Fruit fly (Drosophila melanogaster) whole organism, wandering third instar larva: ENCODE measurements around the gene CG43759.

Experiments used
- Abd-B ChIP-seq: fragments of >200 bp; optimal IDR thresholded peaks from 2 replicates; lab custom pipeline; 2017; ENCODE audit warnings: missing biosample characterization, missing genetic modification characterization
- CG32264 ChIP-seq: fragments of 200-800 bp; sonication (Bioruptor generic); optimal IDR thresholded peaks from 2 replicates; lab custom pipeline; 2016; ENCODE audit warnings: missing biosample characterization, missing genetic modification characterization
- CG9705 ChIP-seq: fragments of 200-800 bp; sonication (Bioruptor generic); optimal IDR thresholded peaks from 2 replicates; lab custom pipeline; 2018; ENCODE audit warnings: missing biosample characterization, mild to moderate bottlenecking, missing genetic modification characterization
- CrebA ChIP-seq: fragments of 200-800 bp; sonication (Bioruptor generic); optimal IDR thresholded peaks from 2 replicates; lab custom pipeline; 2016; ENCODE audit warnings: missing biosample characterization, mild to moderate bottlenecking, missing genetic modification characterization, borderline replicate concordance
- Dfd ChIP-seq: fragments of >200 bp; optimal IDR thresholded peaks from 2 replicates; lab custom pipeline; 2017; ENCODE audit warnings: missing biosample characterization, missing genetic modification characterization
- Dif ChIP-seq: fragments of 200-275, 200-300 bp; sonication (Bioruptor generic); optimal IDR thresholded peaks from 2 replicates; lab custom pipeline; 2018; ENCODE audit warnings: missing biosample characterization, missing genetic modification characterization; ENCODE audit not compliant: partially characterized antibody
- GATAd ChIP-seq: sonication (Bioruptor generic); optimal IDR thresholded peaks from 2 replicates; lab custom pipeline; 2016; ENCODE audit warnings: missing biosample characterization, missing genetic modification characterization
- HLH106 ChIP-seq: fragments of 200-800 bp; optimal IDR thresholded peaks from 3 replicates; lab custom pipeline; 2019; ENCODE audit warnings: missing biosample characterization, mild to moderate bottlenecking, missing genetic modification characterization, moderate library complexity
- Hnf4 ChIP-seq: fragments of 200-800 bp; sonication (Bioruptor generic); optimal IDR thresholded peaks from 2 replicates; lab custom pipeline; 2016; ENCODE audit warnings: missing biosample characterization, mild to moderate bottlenecking, missing genetic modification characterization
- Hr78 ChIP-seq: fragments of >200 bp; optimal IDR thresholded peaks from 2 replicates; lab custom pipeline; 2017; ENCODE audit warnings: missing biosample characterization, missing genetic modification characterization
- Hr83 ChIP-seq: fragments of 200-300 bp; sonication (Bioruptor generic); optimal IDR thresholded peaks from 2 replicates; lab custom pipeline; 2016; ENCODE audit warnings: missing biosample characterization, mild to moderate bottlenecking, missing genetic modification characterization, moderate library complexity; ENCODE audit not compliant: poor library complexity, severe bottlenecking
- Jra ChIP-seq: sonication (Bioruptor generic); optimal IDR thresholded peaks from 2 replicates; lab custom pipeline; 2016; ENCODE audit warnings: missing biosample characterization, missing genetic modification characterization
- Mio ChIP-seq: sonication (Bioruptor generic); optimal IDR thresholded peaks from 2 replicates; lab custom pipeline; 2016; ENCODE audit warnings: missing biosample characterization, missing genetic modification characterization
- Myc ChIP-seq: fragments of >200 bp; optimal IDR thresholded peaks from 2 replicates; lab custom pipeline; 2017
- N ChIP-seq: fragments of >200 bp; optimal IDR thresholded peaks from 2 replicates; lab custom pipeline; 2018; ENCODE audit warnings: missing biosample characterization, missing external identifiers, missing genetic modification characterization
- OdsH ChIP-seq: fragments of 200-800 bp; sonication (Bioruptor generic); optimal IDR thresholded peaks from 2 replicates; lab custom pipeline; 2016; ENCODE audit warnings: missing biosample characterization, mild to moderate bottlenecking, missing genetic modification characterization
- Rel ChIP-seq, 2 experiments: fragments of 200-800 bp; sonication (Bioruptor generic) in 1 of 2; optimal IDR thresholded peaks; 2 replicates in 1 of 2; 3 replicates in 1 of 2; lab custom pipeline; 2016 to 2019; ENCODE audit warnings: mild to moderate bottlenecking in 2 of 2, missing biosample characterization in 2 of 2, missing genetic modification characterization in 2 of 2, moderate library complexity in 1 of 2
- Sp1 ChIP-seq: fragments of 200-800 bp; sonication (Bioruptor generic); optimal IDR thresholded peaks from 3 replicates; lab custom pipeline; 2019; ENCODE audit warnings: missing biosample characterization, mild to moderate bottlenecking, missing genetic modification characterization, moderate library complexity
- br ChIP-seq: fragments of 200-800 bp; sonication (Bioruptor generic); optimal IDR thresholded peaks from 2 replicates; lab custom pipeline; 2016; ENCODE audit warnings: missing biosample characterization, missing genetic modification characterization
- brk ChIP-seq: fragments of 200-800 bp; sonication (Bioruptor generic); optimal IDR thresholded peaks from 2 replicates; lab custom pipeline; 2016; ENCODE audit warnings: missing biosample characterization, mild to moderate bottlenecking, missing genetic modification characterization
- dl ChIP-seq, 2 experiments: fragments of 175-275, 200-275 bp in 1 of 2; fragments of 200-275 bp in 1 of 2; sonication (Bioruptor generic); optimal IDR thresholded peaks; lab custom pipeline; 2018; ENCODE audit warnings: mild to moderate bottlenecking in 2 of 2, missing biosample characterization in 2 of 2, missing genetic modification characterization in 2 of 2, moderate library complexity in 2 of 2; ENCODE audit not compliant: partially characterized antibody in 2 of 2, insufficient read depth in 1 of 2
- dmrt93B ChIP-seq: fragments of 200-800 bp; sonication (Bioruptor generic); optimal IDR thresholded peaks from 2 replicates; lab custom pipeline; 2018; ENCODE audit warnings: missing biosample characterization, mild to moderate bottlenecking, missing genetic modification characterization
- dsf ChIP-seq: sonication (Bioruptor generic); optimal IDR thresholded peaks from 2 replicates; lab custom pipeline; 2016; ENCODE audit warnings: missing biosample characterization, missing genetic modification characterization, borderline replicate concordance
- ey ChIP-seq: fragments of 200-800 bp; sonication (Bioruptor generic); optimal IDR thresholded peaks from 2 replicates; lab custom pipeline; 2016; ENCODE audit warnings: missing biosample characterization, missing genetic modification characterization
- foxo ChIP-seq, 2 experiments: fragments of 200-800 bp; sonication (Bioruptor generic); optimal IDR thresholded peaks; 2 replicates in 1 of 2; 3 replicates in 1 of 2; lab custom pipeline; 2016 to 2017; ENCODE audit warnings: missing biosample characterization in 2 of 2, missing genetic modification characterization in 2 of 2
- fru ChIP-seq: fragments of 200-800 bp; sonication (Bioruptor generic); optimal IDR thresholded peaks from 3 replicates; lab custom pipeline; 2016; ENCODE audit warnings: missing biosample characterization, mild to moderate bottlenecking, missing genetic modification characterization
- h ChIP-seq: fragments of 200-800 bp; sonication (Bioruptor generic); optimal IDR thresholded peaks from 3 replicates; lab custom pipeline; 2016; ENCODE audit warnings: missing biosample characterization, mild to moderate bottlenecking, missing genetic modification characterization
- jim ChIP-seq: fragments of 175-275, 200-325 bp; sonication (Bioruptor generic); optimal IDR thresholded peaks from 2 replicates; lab custom pipeline; 2016; ENCODE audit warnings: missing biosample characterization, mild to moderate bottlenecking, missing genetic modification characterization
- lola ChIP-seq: fragments of >200 bp; optimal IDR thresholded peaks from 2 replicates; lab custom pipeline; 2017; ENCODE audit warnings: missing biosample characterization, missing genetic modification characterization
- psq ChIP-seq: fragments of 200-800 bp; sonication (Bioruptor generic); optimal IDR thresholded peaks from 3 replicates; lab custom pipeline; 2017; ENCODE audit warnings: missing biosample characterization, mild to moderate bottlenecking, missing genetic modification characterization, moderate library complexity
- rgr ChIP-seq: fragments of 200-800 bp; sonication (Bioruptor generic); optimal IDR thresholded peaks from 3 replicates; lab custom pipeline; 2016; ENCODE audit warnings: missing biosample characterization, mild to moderate bottlenecking, missing genetic modification characterization
- sage ChIP-seq: fragments of 200-800 bp; sonication (Bioruptor generic); optimal IDR thresholded peaks from 2 replicates; lab custom pipeline; 2016; ENCODE audit warnings: missing biosample characterization, mild to moderate bottlenecking, missing genetic modification characterization
- tai ChIP-seq: sonication (Bioruptor generic); optimal IDR thresholded peaks from 2 replicates; lab custom pipeline; 2016; ENCODE audit warnings: missing biosample characterization, missing genetic modification characterization
- usp ChIP-seq: fragments of >200 bp; optimal IDR thresholded peaks from 2 replicates; lab custom pipeline; 2017; ENCODE audit warnings: missing biosample characterization, missing genetic modification characterization
- woc ChIP-seq: sonication (Bioruptor generic); optimal IDR thresholded peaks from 2 replicates; lab custom pipeline; 2016; ENCODE audit warnings: missing biosample characterization, mild to moderate bottlenecking, missing genetic modification characterization

The CG43759 gene

dm6 chrX:18913359-18913758 is 16.8 kb upstream of the CG43759 start:
- TF ChIP-seq br, result no peak
- no peak for TF ChIP-seq dsf (GFP tag; lab: Kevin White, UChicago)
- TF ChIP-seq HLH106 (tag; lab: Kevin White, UChicago), result no peak
- TF ChIP-seq Dfd (GFP tag; lab: Kevin White, UChicago), result no peak
- TF ChIP-seq dmrt93B (GFP tag; lab: Kevin White, UChicago), result no peak
- TF ChIP-seq CG32264 (GFP tag; lab: Kevin White, UChicago), result no peak
- TF ChIP-seq CG9705 (GFP tag; lab: Kevin White, UChicago), result no peak
- TF ChIP-seq woc (GFP tag; lab: Kevin White, UChicago), result no peak
- no peak for TF ChIP-seq OdsH

dm6 chrX:18913764-18914163 is 16.4 kb upstream of the CG43759 start:
- TF ChIP-seq rgr (GFP tag; lab: Kevin White, UChicago) (no peak), Dfd (GFP tag; lab: Kevin White, UChicago) (peak; percentile 21), usp (no peak), Myc (lab: Kevin White, UChicago) (no peak), Rel (GFP tag; optimal IDR thresholded peaks at IDR 0.05; lab: Kevin White, UChicago) (no peak), Rel (tag; optimal IDR thresholded peaks at IDR 0.05; lab: Kevin White, UChicago) (peak; percentile 21), ey (GFP tag; lab: Kevin White, UChicago) (no peak), Mio (GFP tag; lab: Kevin White, UChicago) (no peak), N (no peak), sage (GFP tag; lab: Kevin White, UChicago) (no peak)

DNA sequence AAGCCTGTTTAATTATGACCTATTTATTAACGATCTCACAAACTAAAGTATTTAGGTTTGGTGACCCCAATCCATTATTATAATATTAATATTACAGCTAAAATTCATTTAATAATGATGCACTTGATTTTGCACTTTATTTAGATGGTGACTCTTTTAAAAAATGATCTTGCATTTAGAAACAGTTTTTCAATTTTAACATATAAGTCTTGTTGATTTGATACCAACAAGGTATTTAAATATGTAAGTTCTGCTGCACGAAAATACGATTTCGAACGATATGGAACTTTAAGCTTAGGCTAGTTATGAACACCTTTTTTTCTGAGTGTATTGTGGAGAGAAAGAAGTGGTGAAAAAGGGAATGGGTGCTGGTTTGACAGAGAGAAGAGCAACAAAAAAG is 16.0 kb upstream of the CG43759 start:
- TF ChIP-seq Sp1 (GFP tag; lab: Kevin White, UChicago), result peak; percentile 61
- peak; percentile 46 for TF ChIP-seq HLH106 (tag; lab: Kevin White, UChicago)
- no peak for TF ChIP-seq br
- no peak for TF ChIP-seq Hr83 (GFP tag; lab: Kevin White, UChicago)
- no peak for TF ChIP-seq dl (GFP tag; optimal IDR thresholded peaks at IDR 0.05; lab: Kevin White, UChicago; ENCODE audit: insufficient read depth in 1 of 2, partially characterized antibody in 2 of 2)
- TF ChIP-seq usp, result no peak
- TF ChIP-seq CG32264 (GFP tag; lab: Kevin White, UChicago), result no peak
- no peak for TF ChIP-seq N
- peak; percentile 0 for TF ChIP-seq dmrt93B (GFP tag; lab: Kevin White, UChicago)
- TF ChIP-seq Rel (GFP tag; optimal IDR thresholded peaks at IDR 0.05; lab: Kevin White, UChicago), result no peak
- TF ChIP-seq Rel (tag; optimal IDR thresholded peaks at IDR 0.05; lab: Kevin White, UChicago), result no peak
- no peak for TF ChIP-seq tai (GFP tag; lab: Kevin White, UChicago)
- no peak for TF ChIP-seq dsf (GFP tag; lab: Kevin White, UChicago)
- TF ChIP-seq Hnf4 (GFP tag; lab: Kevin White, UChicago), result no peak
- peak; percentile 18 for TF ChIP-seq OdsH
- no peak for TF ChIP-seq Hr78
- peak; percentile 37 for TF ChIP-seq h (GFP tag; lab: Kevin White, UChicago)
- no peak for TF ChIP-seq rgr (GFP tag; lab: Kevin White, UChicago)
- TF ChIP-seq Dif, result no peak
- TF ChIP-seq brk (GFP tag; lab: Kevin White, UChicago), result no peak
- TF ChIP-seq GATAd (GFP tag; lab: Kevin White, UChicago), result no peak
- TF ChIP-seq psq, result peak; percentile 50
- no peak for TF ChIP-seq Dfd (GFP tag; lab: Kevin White, UChicago)
- no peak for TF ChIP-seq jim (GFP tag; lab: Kevin White, UChicago)
- TF ChIP-seq ey (GFP tag; lab: Kevin White, UChicago), result peak; percentile 6
- no peak for TF ChIP-seq CG9705 (GFP tag; lab: Kevin White, UChicago)
- TF ChIP-seq lola, result no peak
- TF ChIP-seq CrebA, result no peak
- TF ChIP-seq foxo (GFP tag; optimal IDR thresholded peaks at IDR 0.05; lab: Kevin White, UChicago), result peak in 1 of 2 experiments; percentile 40
- TF ChIP-seq Abd-B (GFP tag; lab: Kevin White, UChicago), result no peak
- no peak for TF ChIP-seq sage (GFP tag; lab: Kevin White, UChicago)
- peak; percentile 19 for TF ChIP-seq woc (GFP tag; lab: Kevin White, UChicago)
- TF ChIP-seq Myc (lab: Kevin White, UChicago), result no peak
- no peak for TF ChIP-seq Jra (GFP tag; lab: Kevin White, UChicago)
- peak; percentile 36 for TF ChIP-seq fru (GFP tag; lab: Kevin White, UChicago)
